Fruit fly (Drosophila melanogaster): Measurements from ENCODE around the gene LSm-4.
A peak's percentile ranks its signal among the peaks of the same experiment; 100 is the strongest.

The LSm-4 gene

dm6 chr2L:10364229-10364628 is 40.8 kb downstream of the LSm-4 start, which contains the start of gene lft (continued):
- TF ChIP-seq stwl (tag; optimal IDR thresholded peaks at IDR 0.05) (peak; percentile 7), sqz (GFP tag; optimal IDR thresholded peaks at IDR 0.05) (no peak), kay (GFP tag; optimal IDR thresholded peaks at IDR 0.05) (no peak), CG10321 (GFP tag; IDR thresholded peaks at IDR 0.05) (no peak), z (GFP tag; IDR thresholded peaks at IDR 0.05) (no peak), Dad (GFP tag; optimal IDR thresholded peaks at IDR 0.05) (no peak), CG34224 (GFP tag; IDR thresholded peaks at IDR 0.05; ENCODE audit: partially characterized antibody) (no peak), Lpt (GFP tag; optimal IDR thresholded peaks at IDR 0.05) (no peak), gfzf (GFP tag; optimal IDR thresholded peaks at IDR 0.05) (peak; percentile 48), CG15269 (tag; optimal IDR thresholded peaks at IDR 0.05) (no peak), CG2199 (GFP tag; IDR thresholded peaks at IDR 0.05) (0 out of 3 replicates have a peak, but pooled peaks have one; percentile 45), crp (GFP tag; optimal IDR thresholded peaks at IDR 0.05) (no peak), en (GFP tag; optimal IDR thresholded peaks at IDR 0.05) (no peak), sens (GFP tag) (peak; percentile 30), Taf1 (GFP tag; IDR thresholded peaks at IDR 0.05) (no peak), CG2116 (GFP tag; optimal IDR thresholded peaks at IDR 0.05) (peak; percentile 16), CG9797 (GFP tag; optimal IDR thresholded peaks at IDR 0.05) (peak; percentile 2), NK7.1 (GFP tag; optimal IDR thresholded peaks at IDR 0.05) (no peak), CG7357 (GFP tag; IDR thresholded peaks at IDR 0.05) (no peak), E2f2 (GFP tag; IDR thresholded peaks at IDR 0.05) (no peak), CG10565 (GFP tag; optimal IDR thresholded peaks at IDR 0.05) (no peak), pnt (GFP tag; optimal IDR thresholded peaks at IDR 0.05) (no peak), CG31224 (GFP tag; IDR thresholded peaks at IDR 0.05) (no peak), Sox102F (GFP tag; optimal IDR thresholded peaks at IDR 0.05) (no peak), psq (GFP tag; optimal IDR thresholded peaks at IDR 0.05) (no peak), CG6791 (GFP tag; IDR thresholded peaks at IDR 0.05; ENCODE audit: partially characterized antibody) (no peak), jing (GFP tag; optimal IDR thresholded peaks at IDR 0.05) (no peak), Bgb (GFP tag; IDR thresholded peaks at IDR 0.05; ENCODE audit: partially characterized antibody) (no peak), cas (GFP tag; IDR thresholded peaks at IDR 0.05) (no peak), Spps (tag; optimal IDR thresholded peaks at IDR 0.05) (no peak), CG2875 (GFP tag; optimal IDR thresholded peaks at IDR 0.05) (no peak), CG2678 (tag; optimal IDR thresholded peaks at IDR 0.05) (no peak), fd96Cb (tag; optimal IDR thresholded peaks at IDR 0.05) (no peak), Hand (GFP tag; optimal IDR thresholded peaks at IDR 0.05) (no peak), nom (GFP tag; optimal IDR thresholded peaks at IDR 0.05) (peak; percentile 2), lbe (GFP tag; optimal IDR thresholded peaks at IDR 0.05) (no peak), luna (GFP tag; optimal IDR thresholded peaks at IDR 0.05) (no peak), ind (GFP tag; optimal IDR thresholded peaks at IDR 0.05) (no peak), jumu (GFP tag; optimal IDR thresholded peaks at IDR 0.05) (no peak), CG8944 (GFP tag; optimal IDR thresholded peaks at IDR 0.05) (no peak), MESR4 (GFP tag; optimal IDR thresholded peaks at IDR 0.05) (peak; percentile 52), CG12236 (GFP tag; optimal IDR thresholded peaks at IDR 0.05) (no peak), CG11398 (GFP tag; optimal IDR thresholded peaks at IDR 0.05) (no peak), Side (GFP tag; optimal IDR thresholded peaks at IDR 0.05) (no peak), CG11696 (GFP tag; IDR thresholded peaks at IDR 0.05) (no peak), dmrt11E (tag; optimal IDR thresholded peaks at IDR 0.05) (no peak), CG8924 (tag; optimal IDR thresholded peaks at IDR 0.05) (peak; percentile 31), Sry-δ (GFP tag; optimal IDR thresholded peaks at IDR 0.05) (peak; percentile 36), CG10431 (GFP tag; optimal IDR thresholded peaks at IDR 0.05) (no peak), ftz-f1 (GFP tag; optimal IDR thresholded peaks at IDR 0.05) (no peak), CG10209 (GFP tag; optimal IDR thresholded peaks at IDR 0.05) (no peak), CG14710 (tag; optimal IDR thresholded peaks at IDR 0.05) (peak; percentile 3)

Data from whole organism, embryonic.